Fruit fly (Drosophila melanogaster) whole organism, embryonic: ENCODE results near the gene CG7695.
A peak's percentile ranks its signal among the peaks of the same experiment; 100 is the strongest.

Source experiments
- Adf1 ChIP-seq: fragments of 200-800 bp; sonication (Bioruptor generic); IDR thresholded peaks from 2 replicates; pipeline ENCODE4 v1.3.6; 2022; ENCODE audit warnings: missing biosample characterization, missing genetic modification characterization
- CG10267 ChIP-seq: fragments of 200-800 bp; sonication (Bioruptor generic); optimal IDR thresholded peaks from 2 replicates; lab custom pipeline; 2018; ENCODE audit warnings: missing biosample characterization, mild to moderate bottlenecking, missing genetic modification characterization, moderate library complexity
- CG10959 ChIP-seq: fragments of 200-800 bp; sonication (Bioruptor generic); IDR thresholded peaks from 2 replicates; pipeline ENCODE4 v1.3.6; 2022; ENCODE audit warnings: missing biosample characterization, missing genetic modification characterization
- CG10979 ChIP-seq: fragments of 200-800 bp; sonication (Bioruptor generic); optimal IDR thresholded peaks from 2 replicates; lab custom pipeline; 2018; ENCODE audit warnings: missing biosample characterization, mild to moderate bottlenecking, missing genetic modification characterization, moderate library complexity
- CG12236 ChIP-seq: fragments of 200-800 bp; sonication (Bioruptor generic); optimal IDR thresholded peaks from 2 replicates; lab custom pipeline; 2016; ENCODE audit warnings: missing biosample characterization, missing genetic modification characterization
- CG12391 ChIP-seq: fragments of 200-800 bp; sonication (Bioruptor generic); optimal IDR thresholded peaks from 3 replicates; lab custom pipeline; 2018; ENCODE audit warnings: missing biosample characterization, mild to moderate bottlenecking, missing genetic modification characterization, moderate library complexity
- CG13424 ChIP-seq: fragments of 200-800 bp; sonication (Bioruptor generic); optimal IDR thresholded peaks from 2 replicates; lab custom pipeline; 2019; ENCODE audit warnings: missing biosample characterization, mild to moderate bottlenecking, missing genetic modification characterization, moderate library complexity
- CG14667 ChIP-seq: fragments of 200-800 bp; sonication (Bioruptor generic); IDR thresholded peaks from 2 replicates; pipeline ENCODE4 v1.3.6; 2022; ENCODE audit warnings: missing biosample characterization, missing genetic modification characterization
- CG17186 ChIP-seq: fragments of 200-800 bp; sonication (Bioruptor generic); optimal IDR thresholded peaks from 3 replicates; lab custom pipeline; 2017; ENCODE audit warnings: missing biosample characterization, missing genetic modification reagents, missing genetic modification characterization
- CG3065 ChIP-seq: fragments of 200-800 bp; sonication (Bioruptor generic); optimal IDR thresholded peaks from 2 replicates; lab custom pipeline; 2016; ENCODE audit warnings: missing biosample characterization, missing genetic modification characterization
- CG43689 ChIP-seq: fragments of 200-800 bp; sonication (Bioruptor generic); IDR thresholded peaks from 2 replicates; pipeline ENCODE4 v1.3.6; 2022; ENCODE audit warnings: missing biosample characterization, missing genetic modification characterization
- CG6272 ChIP-seq: fragments of 200-800 bp; sonication (Bioruptor generic); IDR thresholded peaks from 2 replicates; pipeline ENCODE4 v1.3.6; 2022; ENCODE audit warnings: missing biosample characterization, missing genetic modification characterization
- CG6791 ChIP-seq: fragments of 200-800 bp; sonication (Bioruptor generic); IDR thresholded peaks from 3 replicates; pipeline ENCODE4 v1.3.6; 2022; ENCODE audit warnings: missing biosample characterization, missing genetic modification characterization; ENCODE audit not compliant: partially characterized antibody
- CG7271 ChIP-seq: fragments of 200-800 bp; sonication (Bioruptor generic); optimal IDR thresholded peaks from 2 replicates; lab custom pipeline; 2018; ENCODE audit warnings: missing biosample characterization, mild to moderate bottlenecking, missing genetic modification characterization, moderate library complexity
- CG8478 ChIP-seq: fragments of >200 bp; optimal IDR thresholded peaks from 2 replicates; lab custom pipeline; 2018
- CG9609 ChIP-seq: fragments of 200-800 bp; sonication (Bioruptor generic); optimal IDR thresholded peaks from 3 replicates; lab custom pipeline; 2016; ENCODE audit warnings: missing biosample characterization, missing genetic modification characterization
- CTCF ChIP-seq: fragments of 200-800 bp; sonication (Bioruptor generic); optimal IDR thresholded peaks from 2 replicates; lab custom pipeline; 2017; ENCODE audit warnings: missing biosample characterization, mild to moderate bottlenecking, missing genetic modification characterization, moderate library complexity
- CkIIα-i1 ChIP-seq: fragments of 200-800 bp; sonication (Bioruptor generic); IDR thresholded peaks from 2 replicates; pipeline ENCODE4 v1.3.6; 2022; ENCODE audit warnings: missing biosample characterization, missing genetic modification characterization
- Dad ChIP-seq: fragments of 200-800 bp; sonication (Bioruptor generic); optimal IDR thresholded peaks from 3 replicates; lab custom pipeline; 2016; ENCODE audit warnings: missing biosample characterization, missing genetic modification characterization
- Doc3 ChIP-seq: fragments of 200-800 bp; sonication (Bioruptor generic); IDR thresholded peaks from 3 replicates; pipeline ENCODE4 v1.3.6; 2022; ENCODE audit warnings: missing biosample characterization, missing genetic modification characterization; ENCODE audit not compliant: partially characterized antibody
- Gug ChIP-seq: fragments of 200-800 bp; sonication (Bioruptor generic); IDR thresholded peaks from 4 replicates; pipeline ENCODE4 v1.3.6; 2022; ENCODE audit warnings: missing biosample characterization, missing genetic modification characterization
- Hmr ChIP-seq: fragments of 200-800 bp; sonication (Bioruptor generic); optimal IDR thresholded peaks from 3 replicates; lab custom pipeline; 2017; ENCODE audit warnings: mild to moderate bottlenecking, missing biosample characterization, missing genetic modification reagents, missing genetic modification characterization
- Hr3 ChIP-seq: fragments of 200-800 bp; sonication (Bioruptor generic); optimal IDR thresholded peaks from 3 replicates; lab custom pipeline; 2016; ENCODE audit warnings: missing biosample characterization, missing genetic modification characterization
- Hr78 ChIP-seq, 2 experiments: fragments of 200-800 bp in 1 of 2; fragments of >200 bp in 1 of 2; sonication (Bioruptor generic) in 1 of 2; optimal IDR thresholded peaks; 2 replicates each; lab custom pipeline; 2017 to 2019; ENCODE audit warnings: missing biosample characterization in 2 of 2, missing genetic modification characterization in 2 of 2, mild to moderate bottlenecking in 1 of 2, moderate library complexity in 1 of 2
- NFAT ChIP-seq: fragments of 200-800 bp; sonication (Bioruptor generic); IDR thresholded peaks from 2 replicates; pipeline ENCODE4 v1.3.6; 2022; ENCODE audit warnings: missing biosample characterization, missing genetic modification characterization
- Optix ChIP-seq: fragments of 200-800 bp; sonication (Bioruptor generic); IDR thresholded peaks from 3 replicates; pipeline ENCODE4 v1.3.6; 2022; ENCODE audit warnings: missing biosample characterization, missing genetic modification characterization
- Sry-β ChIP-seq: fragments of 200-800 bp; sonication (Bioruptor generic); optimal IDR thresholded peaks from 2 replicates; lab custom pipeline; 2018; ENCODE audit warnings: missing biosample characterization, mild to moderate bottlenecking, missing genetic modification characterization, moderate library complexity
- Xrp1 ChIP-seq: fragments of 200-800 bp; sonication (Bioruptor generic); IDR thresholded peaks from 2 replicates; pipeline ENCODE4 v1.3.6; 2022; ENCODE audit warnings: missing biosample characterization, missing genetic modification characterization
- al ChIP-seq: fragments of 200-800 bp; sonication (Bioruptor generic); IDR thresholded peaks from 2 replicates; pipeline ENCODE4 v1.3.6; 2022; ENCODE audit warnings: missing biosample characterization, missing genetic modification characterization
- az2 ChIP-seq: fragments of 200-800 bp; sonication (Bioruptor generic); optimal IDR thresholded peaks from 3 replicates; lab custom pipeline; 2016; ENCODE audit warnings: missing biosample characterization, missing genetic modification characterization
- bbx ChIP-seq: fragments of 200-800 bp; sonication (Bioruptor generic); IDR thresholded peaks from 2 replicates; pipeline ENCODE4 v1.3.6; 2022; ENCODE audit warnings: missing biosample characterization, missing genetic modification characterization; ENCODE audit not compliant: partially characterized antibody
- crol ChIP-seq: fragments of 200-800 bp; sonication (Bioruptor generic); IDR thresholded peaks from 2 replicates; pipeline ENCODE4 v1.3.6; 2022; ENCODE audit warnings: missing biosample characterization, missing genetic modification characterization
- cwo ChIP-seq: fragments of 200-800 bp; sonication (Bioruptor generic); optimal IDR thresholded peaks from 3 replicates; lab custom pipeline; 2017; ENCODE audit warnings: missing biosample characterization, missing genetic modification characterization, mild to moderate bottlenecking, moderate library complexity, missing genetic modification reagents
- dati ChIP-seq: fragments of 200-800 bp; sonication (Bioruptor generic); IDR thresholded peaks from 2 replicates; pipeline ENCODE4 v1.3.6; 2022; ENCODE audit warnings: missing biosample characterization, missing genetic modification characterization
- emc ChIP-seq: fragments of 200-800 bp; sonication (Bioruptor generic); optimal IDR thresholded peaks from 2 replicates; lab custom pipeline; 2016; ENCODE audit warnings: missing biosample characterization, missing genetic modification characterization
- en ChIP-seq: fragments of 200-800 bp; sonication (Bioruptor generic); optimal IDR thresholded peaks from 2 replicates; lab custom pipeline; 2016; ENCODE audit warnings: missing biosample characterization, missing genetic modification characterization
- fd64A ChIP-seq: fragments of 200-800 bp; sonication (Bioruptor generic); optimal IDR thresholded peaks from 3 replicates; lab custom pipeline; 2018; ENCODE audit warnings: missing biosample characterization, mild to moderate bottlenecking, missing genetic modification characterization
- gsb-n ChIP-seq: fragments of 200-800 bp; sonication (Bioruptor generic); optimal IDR thresholded peaks from 3 replicates; lab custom pipeline; 2018; ENCODE audit warnings: missing biosample characterization, mild to moderate bottlenecking, missing genetic modification characterization
- kni ChIP-seq: fragments of 200-800 bp; sonication (Bioruptor generic); optimal IDR thresholded peaks from 3 replicates; lab custom pipeline; 2017; ENCODE audit warnings: mild to moderate bottlenecking, missing biosample characterization, missing genetic modification reagents, missing genetic modification characterization
- lmd ChIP-seq: fragments of 200-800 bp; sonication (Bioruptor generic); IDR thresholded peaks from 2 replicates; pipeline ENCODE4 v1.3.6; 2022; ENCODE audit warnings: missing biosample characterization, missing genetic modification characterization
- mld ChIP-seq: fragments of 200-800 bp; sonication (Bioruptor generic); IDR thresholded peaks from 3 replicates; pipeline ENCODE4 v1.3.6; 2022; ENCODE audit warnings: missing biosample characterization, missing genetic modification characterization; ENCODE audit not compliant: partially characterized antibody
- nom ChIP-seq: fragments of 200-800 bp; sonication (Bioruptor generic); optimal IDR thresholded peaks from 2 replicates; lab custom pipeline; 2017; ENCODE audit warnings: missing biosample characterization, missing genetic modification characterization, mild to moderate bottlenecking, moderate library complexity, missing genetic modification reagents
- onecut ChIP-seq: fragments of 200-800 bp; sonication (Bioruptor generic); IDR thresholded peaks from 2 replicates; pipeline ENCODE4 v1.3.6; 2022; ENCODE audit warnings: missing biosample characterization, missing genetic modification characterization
- otp ChIP-seq: fragments of 200-800 bp; sonication (Bioruptor generic); IDR thresholded peaks from 3 replicates; pipeline ENCODE4, ENCODE4 v1.3.6; 2022; ENCODE audit warnings: missing biosample characterization, missing genetic modification characterization
- pan ChIP-seq, 4 experiments: fragments of >200 bp in 3 of 4; fragments of 200-800 bp in 1 of 4; sonication (Bioruptor generic) in 1 of 4; optimal IDR thresholded peaks in 3 of 4; IDR thresholded peaks in 1 of 4; 2 replicates each; pipeline versions ENCODE4 v1.3.6 to Lab custom; 2017 to 2022; ENCODE audit warnings: missing biosample characterization in 2 of 4, missing genetic modification characterization in 2 of 4, mixed read lengths in 1 of 4
- prd ChIP-seq, 3 experiments: fragments of >200 bp in 2 of 3; fragments of 200-800 bp in 1 of 3; sonication (Bioruptor generic) in 1 of 3; optimal IDR thresholded peaks in 2 of 3; IDR thresholded peaks in 1 of 3; 2 replicates in 2 of 3; 3 replicates in 1 of 3; pipeline versions ENCODE4 v1.3.6 to Lab custom; 2017 to 2022; ENCODE audit warnings: missing biosample characterization in 1 of 3, missing genetic modification characterization in 1 of 3
- ranshi ChIP-seq: fragments of 200-800 bp; sonication (Bioruptor generic); IDR thresholded peaks from 2 replicates; pipeline ENCODE4 v1.3.6; 2022; ENCODE audit warnings: missing biosample characterization, missing genetic modification characterization
- repo ChIP-seq: fragments of 200-800 bp; sonication (Bioruptor generic); optimal IDR thresholded peaks from 2 replicates; lab custom pipeline; 2016; ENCODE audit warnings: missing biosample characterization, missing genetic modification characterization
- slbo ChIP-seq: fragments of 200-800 bp; sonication (Bioruptor generic); IDR thresholded peaks from 2 replicates; pipeline ENCODE4 v1.3.6; 2022; ENCODE audit warnings: missing biosample characterization, missing genetic modification characterization

CG7695 gene

DNA sequence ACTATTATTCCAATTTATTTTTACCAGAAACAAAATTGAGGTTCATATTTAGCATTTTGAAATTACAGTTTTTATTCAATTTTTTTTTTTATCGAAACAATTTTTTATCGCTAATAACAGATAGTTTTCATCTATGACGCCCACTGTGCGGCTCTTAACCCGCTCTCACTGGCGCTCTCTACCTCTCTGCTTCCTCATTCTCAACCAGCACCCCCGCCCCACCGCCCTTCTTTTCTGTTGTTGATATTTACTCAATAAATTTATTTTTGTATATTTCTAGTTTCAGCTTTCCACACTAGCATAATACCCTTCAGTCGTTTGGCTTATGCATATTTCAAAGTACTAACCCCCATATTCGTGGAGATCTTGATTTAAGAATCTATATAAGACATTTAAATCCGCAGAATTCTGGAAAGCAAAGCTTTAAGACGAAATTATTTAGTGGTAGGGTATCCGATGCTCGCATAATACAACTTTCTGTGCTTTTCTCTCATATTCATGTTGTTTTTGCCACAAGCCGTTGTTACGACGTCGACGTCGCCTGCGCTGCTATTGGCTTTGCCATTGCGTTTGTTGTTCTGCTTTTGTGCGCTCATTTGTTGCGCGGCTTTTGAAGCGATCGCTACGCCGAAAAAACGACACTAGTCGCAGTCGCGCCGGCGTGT lies 33.3 kb downstream of the CG7695 start (continued):
- TF ChIP-seq nom (GFP tag; lab: Kevin White, UChicago), result peak; percentile 73
- peak; percentile 91 for TF ChIP-seq CG10959 (GFP tag; lab: Robert Waterston, UW)
- TF ChIP-seq mld (GFP tag; lab: Robert Waterston, UW), result no peak
- peak; percentile 91 for TF ChIP-seq en (GFP tag; lab: Kevin White, UChicago)
- TF ChIP-seq CG17186, result peak; percentile 88
- peak; percentile 92 for TF ChIP-seq CG10267 (tag; lab: Kevin White, UChicago)
- peak; percentile 97 for TF ChIP-seq Optix
- TF ChIP-seq gsb-n (tag; lab: Kevin White, UChicago), result peak; percentile 94
- peak; percentile 92 for TF ChIP-seq cwo (GFP tag; lab: Kevin White, UChicago)
- peak; percentile 89 for TF ChIP-seq dati (GFP tag; lab: Robert Waterston, UW)
- peak; percentile 94 for TF ChIP-seq al (GFP tag; lab: Robert Waterston, UW)
- peak; percentile 95 for TF ChIP-seq Adf1 (GFP tag; lab: Robert Waterston, UW)
- peak; percentile 93 for TF ChIP-seq repo (GFP tag; lab: Kevin White, UChicago)
- TF ChIP-seq Xrp1 (GFP tag; lab: Robert Waterston, UW), result peak; percentile 96
- TF ChIP-seq pan (optimal IDR thresholded peaks at IDR 0.05; lab: Kevin White, UChicago), result no peak
- peak in 1 of 2 experiments; percentile 90 for TF ChIP-seq pan (GFP tag; optimal IDR thresholded peaks at IDR 0.05 in 1 of 2, IDR thresholded peaks at IDR 0.05 in 1 of 2)
- peak; percentile 92 for TF ChIP-seq CG3065 (GFP tag; lab: Kevin White, UChicago)
- peak; percentile 63 for TF ChIP-seq CTCF (GFP tag; lab: Kevin White, UChicago)
- TF ChIP-seq NFAT (GFP tag; lab: Robert Waterston, UW), result peak; percentile 91
- TF ChIP-seq CG12391 (tag; lab: Kevin White, UChicago), result peak; percentile 97
- peak; percentile 97 for TF ChIP-seq otp (GFP tag; lab: Robert Waterston, UW)
- peak; percentile 77 for TF ChIP-seq Sry-β (GFP tag; lab: Kevin White, UChicago)
- peak; percentile 98 for TF ChIP-seq crol (GFP tag; lab: Robert Waterston, UW)
- peak; percentile 98 for TF ChIP-seq kni
- peak; percentile 56; the same call in 1 of the 2 replicates for TF ChIP-seq CkIIα-i1 (GFP tag; lab: Robert Waterston, UW)
- peak; percentile 97 for TF ChIP-seq CG10979 (tag; lab: Kevin White, UChicago)
- TF ChIP-seq Doc3 (GFP tag; lab: Robert Waterston, UW), result no peak
- peak; percentile 95 for TF ChIP-seq CG9609 (GFP tag; lab: Kevin White, UChicago)
- TF ChIP-seq fd64A (GFP tag; lab: Kevin White, UChicago), result peak; percentile 95
- TF ChIP-seq CG12236 (GFP tag; lab: Kevin White, UChicago), result peak; percentile 95
- peak; percentile 86 for TF ChIP-seq CG6272 (GFP tag; lab: Robert Waterston, UW)
- TF ChIP-seq Gug (GFP tag; lab: Robert Waterston, UW), result peak; percentile 91
- no peak for TF ChIP-seq CG6791
- TF ChIP-seq az2 (GFP tag; lab: Kevin White, UChicago), result peak; percentile 97
- peak; percentile 93 for TF ChIP-seq CG14667 (GFP tag; lab: Robert Waterston, UW)
- TF ChIP-seq Hr3 (GFP tag; lab: Kevin White, UChicago), result peak; percentile 97
- TF ChIP-seq CG7271, result peak; percentile 72
- TF ChIP-seq CG8478 (lab: Kevin White, UChicago), result no peak
- TF ChIP-seq Dad (GFP tag; lab: Kevin White, UChicago), result peak; percentile 95
- TF ChIP-seq bbx, result peak; percentile 34; the same call in 1 of the 2 replicates
- TF ChIP-seq Hmr, result peak; percentile 97
- peak; percentile 93 for TF ChIP-seq emc (GFP tag; lab: Kevin White, UChicago)
- peak in 1 of 2 experiments; percentile 88 for TF ChIP-seq Hr78 (GFP tag; optimal IDR thresholded peaks at IDR 0.05; lab: Kevin White, UChicago)
- peak; percentile 95 for TF ChIP-seq slbo (GFP tag; lab: Robert Waterston, UW)
- peak; percentile 81 for TF ChIP-seq CG43689 (GFP tag; lab: Robert Waterston, UW)
- TF ChIP-seq prd (optimal IDR thresholded peaks at IDR 0.05; lab: Kevin White, UChicago), result no peak
- peak; percentile 96 for TF ChIP-seq prd (GFP tag; IDR thresholded peaks at IDR 0.05; lab: Robert Waterston, UW)
- peak; percentile 91 for TF ChIP-seq onecut
- peak; percentile 97 for TF ChIP-seq CG13424
- TF ChIP-seq lmd (GFP tag; lab: Robert Waterston, UW), result peak; percentile 96
- TF ChIP-seq ranshi, result peak; percentile 94
